Fruit fly (Drosophila melanogaster) whole organism, embryonic: ENCODE results near the gene CG6230.

ENCODE experiments used
- Antp ChIP-seq: fragments of 200-800 bp; sonication (Bioruptor generic); optimal IDR thresholded peaks from 3 replicates; lab custom pipeline; 2016; ENCODE audit warnings: missing biosample characterization, missing genetic modification characterization
- BtbVII ChIP-seq: fragments of 200-800 bp; sonication (Bioruptor generic); optimal IDR thresholded peaks from 3 replicates; lab custom pipeline; 2017; ENCODE audit warnings: missing biosample characterization, mild to moderate bottlenecking, missing genetic modification characterization
- CG10565 ChIP-seq: fragments of 200-800 bp; sonication (Bioruptor generic); optimal IDR thresholded peaks from 3 replicates; lab custom pipeline; 2016; ENCODE audit warnings: missing biosample characterization, mild to moderate bottlenecking, missing genetic modification characterization
- CG12104 ChIP-seq: fragments of 200-800 bp; sonication (Bioruptor generic); optimal IDR thresholded peaks from 3 replicates; lab custom pipeline; 2016; ENCODE audit warnings: missing biosample characterization, missing genetic modification characterization
- CG14014 ChIP-seq: fragments of 200-800 bp; sonication (Bioruptor generic); IDR thresholded peaks from 2 replicates; pipeline ENCODE4 v1.3.6; 2022; ENCODE audit warnings: missing biosample characterization, missing genetic modification characterization
- CG15011 ChIP-seq: fragments of 200-800 bp; sonication (Bioruptor generic); optimal IDR thresholded peaks from 3 replicates; lab custom pipeline; 2018; ENCODE audit warnings: missing biosample characterization, mild to moderate bottlenecking, missing genetic modification characterization
- CG18764 ChIP-seq: fragments of 200-800 bp; sonication (Bioruptor generic); optimal IDR thresholded peaks from 3 replicates; lab custom pipeline; 2016; ENCODE audit warnings: missing biosample characterization, missing genetic modification characterization
- CG4707 ChIP-seq: fragments of 200-800 bp; sonication (Bioruptor generic); optimal IDR thresholded peaks from 2 replicates; lab custom pipeline; 2018; ENCODE audit warnings: missing biosample characterization, mild to moderate bottlenecking, missing genetic modification characterization, moderate library complexity
- CG5953 ChIP-seq: fragments of 200-800 bp; sonication (Bioruptor generic); IDR thresholded peaks from 2 replicates; pipeline ENCODE4 v1.3.6; 2022; ENCODE audit warnings: missing biosample characterization, missing genetic modification characterization
- CG7963 ChIP-seq: fragments of 200-800 bp; sonication (Bioruptor generic); IDR thresholded peaks from 3 replicates; pipeline ENCODE4 v1.3.6; 2022; ENCODE audit warnings: missing biosample characterization, missing genetic modification characterization; ENCODE audit not compliant: partially characterized antibody
- CG8924 ChIP-seq: fragments of 200-800 bp; optimal IDR thresholded peaks from 3 replicates; lab custom pipeline; 2019; ENCODE audit warnings: missing biosample characterization, mild to moderate bottlenecking, missing genetic modification characterization, moderate library complexity
- CG9797 ChIP-seq: fragments of 200-800 bp; sonication (Bioruptor generic); optimal IDR thresholded peaks from 3 replicates; lab custom pipeline; 2018; ENCODE audit warnings: missing biosample characterization, mild to moderate bottlenecking, missing genetic modification characterization
- D19B ChIP-seq: fragments of 200-800 bp; sonication (Bioruptor generic); optimal IDR thresholded peaks from 2 replicates; lab custom pipeline; 2017; ENCODE audit warnings: missing biosample characterization, mild to moderate bottlenecking, missing genetic modification characterization
- Dip3 ChIP-seq: fragments of 200-800 bp; sonication (Bioruptor generic); optimal IDR thresholded peaks from 3 replicates; lab custom pipeline; 2016; ENCODE audit warnings: missing biosample characterization, missing genetic modification characterization
- Dref ChIP-seq: fragments of 200-800 bp; sonication (Bioruptor generic); IDR thresholded peaks from 2 replicates; pipeline ENCODE4 v1.3.6; 2022; ENCODE audit warnings: missing biosample characterization, missing genetic modification characterization
- Fer3 ChIP-seq: fragments of 200-800 bp; sonication (Bioruptor generic); optimal IDR thresholded peaks from 2 replicates; lab custom pipeline; 2018; ENCODE audit warnings: missing biosample characterization, mild to moderate bottlenecking, missing genetic modification characterization, moderate library complexity
- Hand ChIP-seq: fragments of 200-800 bp; sonication (Bioruptor generic); optimal IDR thresholded peaks from 2 replicates; lab custom pipeline; 2017; ENCODE audit warnings: mild to moderate bottlenecking, missing biosample characterization, missing genetic modification reagents, missing genetic modification characterization
- Hr51 ChIP-seq, 2 experiments: fragments of 200-800 bp; sonication (Bioruptor generic); optimal IDR thresholded peaks; 2 replicates in 1 of 2; 3 replicates in 1 of 2; lab custom pipeline; 2016 to 2018; ENCODE audit warnings: missing biosample characterization in 2 of 2, missing genetic modification characterization in 2 of 2, mild to moderate bottlenecking in 1 of 2, moderate library complexity in 1 of 2
- Kr ChIP-seq: fragments of 200-800 bp; sonication (Bioruptor generic); optimal IDR thresholded peaks from 2 replicates; lab custom pipeline; 2017; ENCODE audit warnings: missing biosample characterization, mild to moderate bottlenecking, missing genetic modification characterization
- Lhr ChIP-seq: fragments of 200-800 bp; sonication (Bioruptor generic); optimal IDR thresholded peaks from 3 replicates; lab custom pipeline; 2017; ENCODE audit warnings: mild to moderate bottlenecking, missing biosample characterization, missing genetic modification reagents, missing genetic modification characterization
- Mes4 ChIP-seq: fragments of 200-800 bp; sonication (Bioruptor generic); optimal IDR thresholded peaks from 2 replicates; lab custom pipeline; 2016; ENCODE audit warnings: missing biosample characterization, missing genetic modification characterization
- Mrtf ChIP-seq: fragments of 200-800 bp; sonication (Bioruptor generic); IDR thresholded peaks from 3 replicates; pipeline ENCODE4 v1.3.6; 2022; ENCODE audit warnings: missing biosample characterization, missing genetic modification characterization
- NC2β ChIP-seq: fragments of 200-800 bp; sonication (Bioruptor generic); optimal IDR thresholded peaks from 2 replicates; lab custom pipeline; 2016; ENCODE audit warnings: missing biosample characterization, missing genetic modification characterization
- Oli ChIP-seq: fragments of 200-800 bp; sonication (Bioruptor generic); optimal IDR thresholded peaks from 2 replicates; lab custom pipeline; 2018; ENCODE audit warnings: missing biosample characterization, mild to moderate bottlenecking, missing genetic modification characterization, moderate library complexity
- Opbp ChIP-seq: fragments of 200-800 bp; sonication (Bioruptor generic); IDR thresholded peaks from 3 replicates; pipeline ENCODE4 v1.3.6; 2022; ENCODE audit warnings: missing biosample characterization, missing genetic modification characterization; ENCODE audit not compliant: partially characterized antibody
- Taf1 ChIP-seq: fragments of 200-800 bp; sonication (Bioruptor generic); IDR thresholded peaks from 2 replicates; pipeline ENCODE4 v1.3.6; 2022; ENCODE audit warnings: missing biosample characterization, missing genetic modification characterization
- Xbp1 ChIP-seq: fragments of 200-800 bp; sonication (Bioruptor generic); optimal IDR thresholded peaks from 3 replicates; lab custom pipeline; 2016; ENCODE audit warnings: missing biosample characterization, mild to moderate bottlenecking, missing genetic modification characterization
- amos ChIP-seq: fragments of 200-800 bp; sonication (Bioruptor generic); IDR thresholded peaks from 2 replicates; pipeline ENCODE4 v1.3.6; 2022; ENCODE audit warnings: missing biosample characterization, missing genetic modification characterization; ENCODE audit not compliant: partially characterized antibody
- ap ChIP-seq: fragments of 200-800 bp; sonication (Bioruptor generic); IDR thresholded peaks from 2 replicates; pipeline ENCODE4 v1.3.6; 2022; ENCODE audit warnings: missing biosample characterization, missing genetic modification characterization
- caup ChIP-seq: fragments of 200-800 bp; sonication (Bioruptor generic); optimal IDR thresholded peaks from 3 replicates; lab custom pipeline; 2017; ENCODE audit warnings: missing biosample characterization, mild to moderate bottlenecking, missing genetic modification characterization, moderate library complexity; ENCODE audit not compliant: severe bottlenecking
- chn ChIP-seq: fragments of 200-800 bp; sonication (Bioruptor generic); optimal IDR thresholded peaks from 2 replicates; lab custom pipeline; 2016; ENCODE audit warnings: missing biosample characterization, missing genetic modification characterization
- corto ChIP-seq: fragments of 200-800 bp; sonication (Bioruptor generic); optimal IDR thresholded peaks from 2 replicates; lab custom pipeline; 2016; ENCODE audit warnings: missing biosample characterization, mild to moderate bottlenecking, missing genetic modification characterization, moderate library complexity
- disco-r ChIP-seq: fragments of 200-800 bp; sonication (Bioruptor generic); optimal IDR thresholded peaks from 2 replicates; lab custom pipeline; 2016; ENCODE audit warnings: missing biosample characterization, missing genetic modification characterization
- ems ChIP-seq: fragments of 200-800 bp; sonication (Bioruptor generic); optimal IDR thresholded peaks from 3 replicates; lab custom pipeline; 2016; ENCODE audit warnings: missing biosample characterization, missing genetic modification characterization
- fd3F ChIP-seq: fragments of 200-800 bp; sonication (Bioruptor generic); optimal IDR thresholded peaks from 2 replicates; lab custom pipeline; 2018; ENCODE audit warnings: missing biosample characterization, mild to moderate bottlenecking, missing genetic modification characterization, moderate library complexity
- fd64A ChIP-seq: fragments of 200-800 bp; sonication (Bioruptor generic); optimal IDR thresholded peaks from 3 replicates; lab custom pipeline; 2018; ENCODE audit warnings: missing biosample characterization, mild to moderate bottlenecking, missing genetic modification characterization
- gcm ChIP-seq: fragments of 200-800 bp; sonication (Bioruptor generic); optimal IDR thresholded peaks from 2 replicates; lab custom pipeline; 2019; ENCODE audit warnings: missing biosample characterization, mild to moderate bottlenecking, missing genetic modification characterization, moderate library complexity
- gro ChIP-seq: fragments of 200-800 bp; sonication (Bioruptor generic); optimal IDR thresholded peaks from 2 replicates; lab custom pipeline; 2016; ENCODE audit warnings: missing biosample characterization, missing genetic modification characterization
- gsb ChIP-seq: fragments of 200-800 bp; sonication (Bioruptor generic); IDR thresholded peaks from 2 replicates; pipeline ENCODE4 v1.3.6; 2022; ENCODE audit warnings: missing biosample characterization, missing genetic modification characterization
- ind ChIP-seq: fragments of 200-800 bp; sonication (Bioruptor generic); optimal IDR thresholded peaks from 3 replicates; lab custom pipeline; 2016; ENCODE audit warnings: missing biosample characterization, missing genetic modification characterization
- nerfin-2 ChIP-seq: fragments of 200-800 bp; sonication (Bioruptor generic); IDR thresholded peaks from 2 replicates; pipeline ENCODE4 v1.3.6; 2022; ENCODE audit warnings: missing biosample characterization, missing genetic modification characterization; ENCODE audit not compliant: partially characterized antibody
- otp ChIP-seq: fragments of 200-800 bp; sonication (Bioruptor generic); IDR thresholded peaks from 3 replicates; pipeline ENCODE4, ENCODE4 v1.3.6; 2022; ENCODE audit warnings: missing biosample characterization, missing genetic modification characterization
- pfk ChIP-seq: fragments of 200-800 bp; sonication (Bioruptor generic); optimal IDR thresholded peaks from 2 replicates; lab custom pipeline; 2018; ENCODE audit warnings: missing biosample characterization, mild to moderate bottlenecking, missing genetic modification characterization, moderate library complexity
- prd ChIP-seq, 3 experiments: fragments of >200 bp in 2 of 3; fragments of 200-800 bp in 1 of 3; sonication (Bioruptor generic) in 1 of 3; optimal IDR thresholded peaks in 2 of 3; IDR thresholded peaks in 1 of 3; 2 replicates in 2 of 3; 3 replicates in 1 of 3; pipeline versions ENCODE4 v1.3.6 to Lab custom; 2017 to 2022; ENCODE audit warnings: missing biosample characterization in 1 of 3, missing genetic modification characterization in 1 of 3
- row ChIP-seq: fragments of 200-800 bp; sonication (Bioruptor generic); IDR thresholded peaks from 3 replicates; pipeline ENCODE4 v1.3.6; 2022; ENCODE audit warnings: missing biosample characterization, missing genetic modification characterization
- sens ChIP-seq: fragments of 200-800 bp; sonication (Bioruptor generic); peaks from one replicate; lab custom pipeline; 2016; ENCODE audit warnings: missing biosample characterization, missing genetic modification characterization
- shn ChIP-seq: fragments of 200-800 bp; sonication (Bioruptor generic); optimal IDR thresholded peaks from 3 replicates; lab custom pipeline; 2016; ENCODE audit warnings: missing biosample characterization, missing genetic modification characterization
- wek ChIP-seq: fragments of 200-800 bp; sonication (Bioruptor generic); optimal IDR thresholded peaks from 3 replicates; lab custom pipeline; 2018; ENCODE audit warnings: missing biosample characterization, mild to moderate bottlenecking, missing genetic modification characterization, moderate library complexity

The CG6230 gene

DNA sequence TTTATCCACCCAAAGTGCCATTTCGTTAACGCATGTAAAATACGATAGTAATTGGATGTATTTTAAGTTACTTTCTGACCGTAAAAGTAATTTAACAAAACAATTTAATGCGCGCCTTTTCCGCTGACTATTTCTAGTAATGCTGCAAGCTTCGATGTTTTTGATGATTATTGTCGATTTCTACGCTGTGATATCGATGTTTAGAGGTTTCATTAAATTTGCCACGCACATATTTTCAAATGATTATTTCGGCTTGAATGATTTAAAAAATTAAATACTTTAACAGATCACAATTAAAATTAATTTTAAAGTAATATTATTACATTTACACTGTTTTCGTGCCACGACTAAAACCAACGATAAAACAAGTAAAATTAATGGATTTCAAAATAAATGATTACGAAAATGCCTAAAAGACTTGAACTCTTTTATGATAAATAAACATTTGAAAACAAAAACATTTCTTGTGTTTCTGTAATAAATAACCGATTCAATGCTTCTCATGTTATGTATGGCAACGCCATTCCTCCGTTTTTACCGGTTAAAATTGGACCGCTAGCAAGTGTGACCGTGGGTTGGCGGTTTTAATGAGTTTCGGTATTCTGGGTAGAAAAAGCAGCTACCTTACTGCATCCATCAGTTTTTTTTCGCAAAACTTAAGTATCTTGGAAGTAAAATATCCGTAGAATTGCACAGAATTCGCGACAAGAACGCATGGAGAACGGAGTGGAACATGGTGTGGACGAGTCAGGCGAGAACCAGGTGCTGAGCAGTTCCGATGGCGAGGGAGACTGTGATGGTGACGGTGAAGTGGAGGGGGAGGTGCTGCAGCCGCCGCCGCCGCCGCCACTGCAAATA is 10.3 kb upstream of the CG6230 start, which contains the start of the genes RfC38 and CG4751 (continued):
- TF ChIP-seq CG10565 (GFP tag; lab: Kevin White, UChicago) = no peak
- no peak for TF ChIP-seq fd3F (GFP tag; lab: Kevin White, UChicago)
- TF ChIP-seq CG15011 (GFP tag; lab: Kevin White, UChicago) = no peak
- TF ChIP-seq caup = no peak
- no peak for TF ChIP-seq Dip3 (GFP tag; lab: Kevin White, UChicago)
- TF ChIP-seq D19B (GFP tag; lab: Kevin White, UChicago) = no peak
- peak; percentile 75 for TF ChIP-seq Dref (GFP tag; lab: Robert Waterston, UW)
- TF ChIP-seq sens (GFP tag; lab: Kevin White, UChicago) = peak; percentile 60
- TF ChIP-seq Mrtf = no peak
- no peak for TF ChIP-seq gcm (GFP tag; lab: Kevin White, UChicago)
- no peak for TF ChIP-seq BtbVII (GFP tag; lab: Kevin White, UChicago)
- no peak for TF ChIP-seq fd64A (GFP tag; lab: Kevin White, UChicago)
- TF ChIP-seq pfk (GFP tag; lab: Kevin White, UChicago) = no peak
- no peak for TF ChIP-seq CG5953 (GFP tag; lab: Robert Waterston, UW)
- TF ChIP-seq gro (GFP tag; lab: Kevin White, UChicago) = no peak
- TF ChIP-seq Hand (GFP tag; lab: Kevin White, UChicago) = no peak
- TF ChIP-seq Antp = no peak
- no peak for TF ChIP-seq Kr (GFP tag; lab: Kevin White, UChicago)
- TF ChIP-seq gsb (GFP tag; lab: Robert Waterston, UW) = no peak
- TF ChIP-seq CG8924 = peak; percentile 1
- no peak for TF ChIP-seq ap (GFP tag; lab: Robert Waterston, UW)
- peak; percentile 54; the same call in 2 of the 3 replicates for TF ChIP-seq row
- TF ChIP-seq ems = no peak
- TF ChIP-seq otp (GFP tag; lab: Robert Waterston, UW) = no peak
- TF ChIP-seq amos (GFP tag; lab: Robert Waterston, UW) = peak; percentile 65
- TF ChIP-seq CG14014 (GFP tag; lab: Robert Waterston, UW) = no peak
- no peak for TF ChIP-seq Hr51 (GFP tag; optimal IDR thresholded peaks at IDR 0.05; lab: Kevin White, UChicago)
- 0 out of 3 replicates have a peak, but pooled peaks have one; percentile 35 for TF ChIP-seq CG7963 (GFP tag; lab: Robert Waterston, UW)
- TF ChIP-seq Fer3 (tag; lab: Kevin White, UChicago) = peak; percentile 19
- TF ChIP-seq CG12104 = no peak
- no peak for TF ChIP-seq wek
- TF ChIP-seq Lhr (GFP tag; lab: Kevin White, UChicago) = peak; percentile 5
- TF ChIP-seq Xbp1 (GFP tag; lab: Kevin White, UChicago) = peak; percentile 22
- TF ChIP-seq shn (GFP tag; lab: Kevin White, UChicago) = no peak
- no peak for TF ChIP-seq NC2β
- peak; percentile 44; the same call in 1 of the 2 replicates for TF ChIP-seq nerfin-2 (GFP tag; lab: Robert Waterston, UW)
- no peak for TF ChIP-seq Oli
- no peak for TF ChIP-seq Taf1 (GFP tag; lab: Robert Waterston, UW)
- no peak for TF ChIP-seq chn (GFP tag; lab: Kevin White, UChicago)
- TF ChIP-seq CG18764 (GFP tag; lab: Kevin White, UChicago) = no peak
- TF ChIP-seq CG9797 (GFP tag; lab: Kevin White, UChicago) = peak; percentile 87
- TF ChIP-seq corto (GFP tag; lab: Kevin White, UChicago) = no peak
- no peak for TF ChIP-seq prd (optimal IDR thresholded peaks at IDR 0.05; lab: Kevin White, UChicago)
- TF ChIP-seq prd (GFP tag; IDR thresholded peaks at IDR 0.05; lab: Robert Waterston, UW) = no peak
- peak; percentile 43; the same call in 2 of the 3 replicates for TF ChIP-seq Opbp (GFP tag; lab: Robert Waterston, UW)
- TF ChIP-seq ind (GFP tag; lab: Kevin White, UChicago) = no peak
- no peak for TF ChIP-seq CG4707 (GFP tag; lab: Kevin White, UChicago)
- TF ChIP-seq Mes4 = no peak
- no peak for TF ChIP-seq disco-r (GFP tag; lab: Kevin White, UChicago)
